Fruit fly (Drosophila melanogaster): ENCODE measurements around the gene Pink1.

DNA sequence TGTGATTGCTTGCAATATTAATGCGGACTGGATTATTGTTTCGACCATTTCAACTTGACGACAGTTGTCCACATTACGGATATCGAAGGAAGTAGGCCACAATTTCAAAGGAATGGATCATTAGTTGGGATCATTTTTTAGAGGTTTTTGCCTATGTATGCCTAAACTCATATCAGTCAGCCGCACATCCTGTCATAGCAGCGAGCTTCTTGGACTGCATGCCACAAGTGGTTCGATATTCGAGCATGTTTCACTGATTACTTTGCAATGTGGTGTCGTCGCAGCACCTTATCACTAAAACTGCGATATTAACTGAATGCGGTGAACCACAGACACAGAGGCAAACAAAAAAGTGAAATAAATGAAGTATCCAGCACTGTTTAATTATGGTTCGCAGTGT is 19.6 kb upstream of the Pink1 start:
- no peak for TF ChIP-seq toe (GFP tag; optimal IDR thresholded peaks at IDR 0.05)
- TF ChIP-seq CG7045 (GFP tag; optimal IDR thresholded peaks at IDR 0.05): no peak
- TF ChIP-seq kay (GFP tag; ENCODE audit: borderline replicate concordance): no peak
- TF ChIP-seq CG1620 (GFP tag; optimal IDR thresholded peaks at IDR 0.05): no peak
- TF ChIP-seq Mnt (GFP tag; optimal IDR thresholded peaks at IDR 0.05): no peak
- no peak for TF ChIP-seq pad (GFP tag; optimal IDR thresholded peaks at IDR 0.05)
